Fruit fly (Drosophila melanogaster): ENCODE data around the gene CG7514.

- no peak for TF ChIP-seq pan (optimal IDR thresholded peaks at IDR 0.05)
- no peak for TF ChIP-seq usp (GFP tag; optimal IDR thresholded peaks at IDR 0.05)
- no peak for TF ChIP-seq CG8478 (optimal IDR thresholded peaks at IDR 0.05)
- no peak for TF ChIP-seq psq (optimal IDR thresholded peaks at IDR 0.05)
- TF ChIP-seq Dll (optimal IDR thresholded peaks at IDR 0.05), result no peak
Measured at dm6 chr3L:4691775-4692174, 3.2 kb upstream of the CG7514 start.

Data from whole organism.